Worm (Caenorhabditis elegans) whole organism, L4 larva: Measurements from ENCODE around the gene T19B10.5.
A peak's percentile ranks its signal among the peaks of the same experiment; 100 is the strongest.

Source experiments
- F26F4.8 ChIP-seq: fragments of 200-800 bp; sonication (Bioruptor generic); conservative IDR thresholded peaks from 2 replicates; pipeline ENCODE4 v1.3.6; 2022; ENCODE audit warnings: missing genetic modification characterization, missing compliant biosample characterization
- F37D6.2 ChIP-seq: sonication (generic microtip); optimal IDR thresholded peaks from 2 replicates; lab custom pipeline; 2016; ENCODE audit warnings: mild to moderate bottlenecking, missing genetic modification characterization, missing compliant biosample characterization
- F44E2.7 ChIP-seq: fragments of 200-800 bp; sonication (Bioruptor generic); IDR thresholded peaks from 2 replicates; pipeline ENCODE4 v2.1.2; 2022; ENCODE audit warnings: missing genetic modification characterization, missing compliant biosample characterization
- F49E8.2 ChIP-seq: sonication (generic microtip); optimal IDR thresholded peaks from 2 replicates; lab custom pipeline; 2016; ENCODE audit warnings: missing compliant biosample characterization, mild to moderate bottlenecking, missing genetic modification characterization, borderline replicate concordance
- T20F7.1 ChIP-seq: fragments of 200-800 bp; sonication (Bioruptor generic); optimal IDR thresholded peaks from 2 replicates; lab custom pipeline; 2018; ENCODE audit warnings: mild to moderate bottlenecking, missing genetic modification characterization, missing compliant biosample characterization
- Y105C5A.15 ChIP-seq: fragments of 200-800 bp; sonication (Bioruptor generic); IDR thresholded peaks from 2 replicates; pipeline ENCODE4 v1.3.6; 2022; ENCODE audit warnings: missing genetic modification characterization, missing compliant biosample characterization
- Y5F2A.4 ChIP-seq: fragments of 200-800 bp; sonication (Bioruptor generic); optimal IDR thresholded peaks from 2 replicates; lab custom pipeline; 2018; ENCODE audit warnings: mild to moderate bottlenecking, missing genetic modification characterization, missing compliant biosample characterization
- ZK337.2 ChIP-seq: fragments of 200-800 bp; sonication (Bioruptor generic); IDR thresholded peaks from 2 replicates; pipeline ENCODE4 v1.3.6; 2022; ENCODE audit warnings: missing genetic modification reagents, missing genetic modification characterization, missing compliant biosample characterization
- ama-1 ChIP-seq: fragments of 150-350 bp; optimal IDR thresholded peaks from 2 replicates; lab custom pipeline; 2014; ENCODE audit warnings: inconsistent platforms, mixed read lengths
- arid-1 ChIP-seq: fragments of 200-800 bp; sonication (Bioruptor generic); conservative IDR thresholded peaks from 2 replicates; pipeline ENCODE4 v1.3.6; 2022; ENCODE audit warnings: missing genetic modification reagents, missing genetic modification characterization, missing compliant biosample characterization
- ceh-28 ChIP-seq: fragments of 150-350 bp; optimal IDR thresholded peaks from 2 replicates; lab custom pipeline; 2014; ENCODE audit warnings: missing biosample characterization, missing genetic modification reagents, missing genetic modification characterization
- ceh-44 ChIP-seq: fragments of 200-800 bp; sonication (Bioruptor generic); IDR thresholded peaks from 2 replicates; pipeline ENCODE4 v1.3.6; 2022; ENCODE audit warnings: missing genetic modification reagents, missing genetic modification characterization, missing compliant biosample characterization
- ceh-82 ChIP-seq: sonication (generic microtip); optimal IDR thresholded peaks from 2 replicates; lab custom pipeline; 2017; ENCODE audit warnings: missing biosample characterization, missing genetic modification characterization
- ces-1 ChIP-seq: fragments of 150-350 bp; sonication (generic microtip); optimal IDR thresholded peaks from 4 replicates; lab custom pipeline; 2014; ENCODE audit warnings: missing biosample characterization, missing genetic modification reagents, missing genetic modification characterization
- cey-2 ChIP-seq: sonication (generic microtip); optimal IDR thresholded peaks from 3 replicates; lab custom pipeline; 2017; ENCODE audit warnings: missing genetic modification characterization, mild to moderate bottlenecking, missing compliant biosample characterization, antibody characterized with exemption, borderline replicate concordance; ENCODE audit not compliant: insufficient read depth
- ctbp-1 ChIP-seq: fragments of 200-800 bp; sonication (Bioruptor generic); IDR thresholded peaks from 2 replicates; pipeline ENCODE4 v1.3.6; 2022; ENCODE audit warnings: missing genetic modification reagents, missing genetic modification characterization, missing compliant biosample characterization
- daf-19 ChIP-seq: fragments of 200-800 bp; sonication (Bioruptor generic); conservative IDR thresholded peaks from 2 replicates; pipeline ENCODE4 v1.3.6; 2022; ENCODE audit warnings: missing genetic modification characterization, missing compliant biosample characterization
- daf-8 ChIP-seq: fragments of 200-800 bp; sonication (Bioruptor generic); IDR thresholded peaks from 2 replicates; pipeline ENCODE4 v1.3.6; 2022; ENCODE audit warnings: missing genetic modification characterization, missing compliant biosample characterization
- dpl-1 ChIP-seq: fragments of 150-350 bp; optimal IDR thresholded peaks from 2 replicates; lab custom pipeline; 2014; ENCODE audit warnings: missing biosample characterization, missing genetic modification reagents, missing genetic modification characterization
- egl-43 ChIP-seq: fragments of 200-800 bp; sonication (Bioruptor generic); IDR thresholded peaks from 2 replicates; pipeline ENCODE4 v1.3.6; 2022; ENCODE audit warnings: missing genetic modification reagents, missing genetic modification characterization, missing compliant biosample characterization
- fkh-10 ChIP-seq: fragments of 150-350 bp; optimal IDR thresholded peaks from 2 replicates; lab custom pipeline; 2014; ENCODE audit warnings: missing biosample characterization, missing genetic modification reagents, missing genetic modification characterization
- hlh-11 ChIP-seq: fragments of 200-800 bp; sonication (Bioruptor generic); optimal IDR thresholded peaks from 2 replicates; lab custom pipeline; 2018; ENCODE audit warnings: mild to moderate bottlenecking, missing genetic modification characterization, missing compliant biosample characterization
- hmg-1.1 ChIP-seq: fragments of 200-800 bp; sonication (Bioruptor generic); IDR thresholded peaks from 2 replicates; pipeline ENCODE4 v1.3.6; 2022; ENCODE audit warnings: missing genetic modification reagents, missing genetic modification characterization, missing compliant biosample characterization
- lim-7 ChIP-seq: fragments of 200-800 bp; sonication (Bioruptor generic); IDR thresholded peaks from 2 replicates; pipeline ENCODE4 v1.3.6; 2022; ENCODE audit warnings: missing genetic modification characterization, missing compliant biosample characterization
- lin-1 ChIP-seq: fragments of 200-800 bp; sonication (Bioruptor generic); IDR thresholded peaks from 2 replicates; pipeline ENCODE4 v1.3.6; 2022; ENCODE audit warnings: missing genetic modification reagents, missing genetic modification characterization, missing compliant biosample characterization
- lin-29 ChIP-seq: fragments of 200-800 bp; sonication (Bioruptor generic); IDR thresholded peaks from 2 replicates; pipeline ENCODE4 v1.3.6; 2022; ENCODE audit warnings: missing genetic modification reagents, missing genetic modification characterization, missing compliant biosample characterization
- mdt-29 ChIP-seq: fragments of 200-800 bp; sonication (Bioruptor generic); IDR thresholded peaks from 2 replicates; pipeline ENCODE4 v1.3.6; 2022; ENCODE audit warnings: missing genetic modification reagents, missing genetic modification characterization, missing compliant biosample characterization
- mep-1 ChIP-seq: fragments of 150-350 bp; sonication (generic microtip); optimal IDR thresholded peaks from 3 replicates; lab custom pipeline; 2014; ENCODE audit warnings: missing biosample characterization, missing genetic modification characterization
- mxl-3 ChIP-seq: fragments of 200-800 bp; sonication (Bioruptor generic); optimal IDR thresholded peaks from 2 replicates; lab custom pipeline; 2018; ENCODE audit warnings: mild to moderate bottlenecking, missing genetic modification characterization, missing compliant biosample characterization
- nhr-11 ChIP-seq: fragments of 150-350 bp; optimal IDR thresholded peaks from 2 replicates; lab custom pipeline; 2014; ENCODE audit warnings: missing biosample characterization, missing genetic modification characterization
- nhr-237 ChIP-seq: sonication (generic microtip); optimal IDR thresholded peaks from 2 replicates; lab custom pipeline; 2017; ENCODE audit warnings: missing biosample characterization, missing genetic modification characterization
- nhr-25 ChIP-seq: sonication (generic microtip); optimal IDR thresholded peaks from 2 replicates; lab custom pipeline; 2017; ENCODE audit warnings: missing genetic modification characterization, mild to moderate bottlenecking, missing compliant biosample characterization, antibody characterized with exemption, moderate library complexity, borderline replicate concordance; ENCODE audit not compliant: insufficient read depth
- nhr-42 ChIP-seq: fragments of 200-800 bp; sonication (Bioruptor generic); IDR thresholded peaks from 2 replicates; pipeline ENCODE4 v1.3.6; 2022; ENCODE audit warnings: missing genetic modification characterization, missing compliant biosample characterization
- nhr-77 ChIP-seq: fragments of 150-350 bp; optimal IDR thresholded peaks from 2 replicates; lab custom pipeline; 2014; ENCODE audit warnings: missing biosample characterization, missing genetic modification characterization
- pqm-1 ChIP-seq: sonication (generic microtip); optimal IDR thresholded peaks from 2 replicates; lab custom pipeline; 2017; ENCODE audit warnings: missing biosample characterization, missing genetic modification characterization
- sdz-12 ChIP-seq: fragments of 200-800 bp; sonication (Bioruptor generic); optimal IDR thresholded peaks from 2 replicates; lab custom pipeline; 2018; ENCODE audit warnings: mild to moderate bottlenecking, missing genetic modification characterization, missing compliant biosample characterization
- skn-1 ChIP-seq: fragments of 150-350 bp; optimal IDR thresholded peaks from 2 replicates; lab custom pipeline; 2014; ENCODE audit warnings: missing biosample characterization, missing genetic modification characterization
- snpc-1.2 ChIP-seq: fragments of 200-800 bp; sonication (Bioruptor generic); IDR thresholded peaks from 2 replicates; pipeline ENCODE4 v1.3.6; 2022; ENCODE audit warnings: missing genetic modification reagents, missing genetic modification characterization, missing compliant biosample characterization
- vab-7 ChIP-seq: fragments of 200-800 bp; sonication (Bioruptor generic); IDR thresholded peaks from 2 replicates; pipeline ENCODE4 v1.3.6; 2022; ENCODE audit warnings: missing genetic modification reagents, missing genetic modification characterization, missing compliant biosample characterization
- zag-1 ChIP-seq: fragments of 150-350 bp; optimal IDR thresholded peaks from 2 replicates; lab custom pipeline; 2014; ENCODE audit warnings: missing biosample characterization, missing genetic modification characterization
- zfp-3 ChIP-seq: fragments of 200-800 bp; sonication (Bioruptor generic); conservative IDR thresholded peaks from 2 replicates; pipeline ENCODE4 v1.3.6; 2022; ENCODE audit warnings: missing genetic modification reagents, missing genetic modification characterization, missing compliant biosample characterization
- zip-11 ChIP-seq: fragments of 200-800 bp; sonication (Bioruptor generic); IDR thresholded peaks from 2 replicates; pipeline ENCODE4 v1.3.6; 2022; ENCODE audit warnings: missing genetic modification characterization, missing compliant biosample characterization
- zip-2 ChIP-seq: fragments of 150-350 bp; optimal IDR thresholded peaks from 2 replicates; lab custom pipeline; 2014; ENCODE audit warnings: missing biosample characterization, missing genetic modification characterization

Gene T19B10.5

DNA sequence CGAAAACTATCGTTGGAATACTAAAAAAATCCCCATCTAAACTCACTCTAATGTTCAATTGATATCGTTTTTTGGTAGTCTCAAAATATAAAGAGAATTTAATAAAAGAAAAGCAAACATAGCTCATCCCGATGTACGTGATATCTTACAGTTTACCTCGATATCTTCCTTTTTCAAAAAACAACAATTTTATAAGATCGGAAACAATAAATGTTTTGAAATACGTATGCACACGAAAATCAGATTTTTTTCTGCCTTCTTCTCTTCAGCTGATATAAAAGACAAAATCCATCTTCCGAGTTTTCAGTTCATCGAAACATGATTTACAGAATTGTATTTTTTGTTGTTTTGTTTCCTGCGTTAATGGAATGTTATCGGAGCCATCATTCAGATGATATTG, 36.6 kb downstream of the T19B10.5 start, which contains the start of gene clec-222:
Gene clec-222, plus strand, starts transcription at position 301 of the 400 bp plus-strand sequence.
- TF ChIP-seq ctbp-1 (GFP tag; lab: Robert Waterston, UW) (no peak), nhr-237 (tag; lab: Kevin White, UChicago) (no peak), zfp-3 (GFP tag; lab: Robert Waterston, UW) (no peak), ceh-82 (tag; lab: Kevin White, UChicago) (no peak), daf-19 (GFP tag; lab: Robert Waterston, UW) (no peak), nhr-11 (tag; lab: Kevin White, UChicago) (no peak), T20F7.1 (no peak), ceh-44 (GFP tag; lab: Robert Waterston, UW) (no peak), nhr-25 (tag; lab: Kevin White, UChicago) (no peak), lin-29 (GFP tag; lab: Robert Waterston, UW) (no peak), ama-1 (lab: Kevin White, UChicago) (no peak), zip-2 (tag; lab: Kevin White, UChicago) (no peak), arid-1 (GFP tag; lab: Robert Waterston, UW) (no peak), skn-1 (tag; lab: Kevin White, UChicago) (no peak), snpc-1.2 (GFP tag; lab: Robert Waterston, UW) (no peak), ceh-28 (no peak), mxl-3 (GFP tag; lab: Kevin White, UChicago) (no peak), Y105C5A.15 (GFP tag; lab: Robert Waterston, UW) (no peak), zip-11 (no peak)

ce11 chrV:11272848-11273247, 38.4 kb downstream of the T19B10.5 start, which contains the start of gene clec-223:
Gene clec-223 (plus strand): TSS chrV:11273148.
- TF ChIP-seq sdz-12: no peak
- no peak for TF ChIP-seq ces-1
- no peak for TF ChIP-seq cey-2 (tag; lab: Kevin White, UChicago)
- TF ChIP-seq mdt-29 (GFP tag; lab: Robert Waterston, UW): no peak
- no peak for TF ChIP-seq lin-1
- TF ChIP-seq egl-43 (GFP tag; lab: Robert Waterston, UW): no peak
- TF ChIP-seq pqm-1 (tag; lab: Kevin White, UChicago): no peak
- TF ChIP-seq ama-1 (lab: Kevin White, UChicago): no peak
- no peak for TF ChIP-seq F44E2.7 (GFP tag; lab: Robert Waterston, UW)
- TF ChIP-seq F26F4.8 (GFP tag; lab: Robert Waterston, UW): no peak
- no peak for TF ChIP-seq nhr-42 (GFP tag; lab: Robert Waterston, UW)
- TF ChIP-seq Y5F2A.4 (GFP tag; lab: Kevin White, UChicago): no peak
- TF ChIP-seq daf-19 (GFP tag; lab: Robert Waterston, UW): no peak
- no peak for TF ChIP-seq vab-7 (GFP tag; lab: Robert Waterston, UW)
- TF ChIP-seq dpl-1 (GFP tag; lab: Kevin White, UChicago): no peak
- no peak for TF ChIP-seq daf-8 (GFP tag; lab: Robert Waterston, UW)
- no peak for TF ChIP-seq lim-7 (GFP tag; lab: Robert Waterston, UW)
- no peak for TF ChIP-seq hmg-1.1 (GFP tag; lab: Robert Waterston, UW)
- no peak for TF ChIP-seq mep-1
- TF ChIP-seq hlh-11 (tag; lab: Kevin White, UChicago): no peak

- TF ChIP-seq zag-1 (tag; lab: Kevin White, UChicago) (no peak), nhr-77 (tag; lab: Kevin White, UChicago) (no peak), nhr-42 (GFP tag; lab: Robert Waterston, UW) (no peak), F49E8.2 (tag; lab: Kevin White, UChicago) (peak; percentile 37), ZK337.2 (GFP tag; lab: Robert Waterston, UW) (no peak), fkh-10 (GFP tag; lab: Kevin White, UChicago) (no peak), F37D6.2 (no peak)
Observed at ce11 chrV:11279564-11279963, 45.1 kb downstream of the T19B10.5 start.
